Fruit fly (Drosophila melanogaster) whole organism, embryonic: ENCODE measurements around the gene Lcp65Ac.
A peak's percentile ranks its signal among the peaks of the same experiment; 100 is the strongest.

Experiments
- Aef1 ChIP-seq: fragments of 200-800 bp; sonication (Bioruptor generic); IDR thresholded peaks from 3 replicates; pipeline ENCODE4 v1.3.6; 2022; ENCODE audit warnings: missing biosample characterization, missing genetic modification characterization
- Antp ChIP-seq: fragments of 200-800 bp; sonication (Bioruptor generic); optimal IDR thresholded peaks from 3 replicates; lab custom pipeline; 2016; ENCODE audit warnings: missing biosample characterization, missing genetic modification characterization
- Atf3 ChIP-seq: fragments of 200-800 bp; sonication (Bioruptor generic); optimal IDR thresholded peaks from 3 replicates; lab custom pipeline; 2016; ENCODE audit warnings: missing biosample characterization, missing genetic modification characterization
- CG11696 ChIP-seq: fragments of 200-800 bp; sonication (Bioruptor generic); IDR thresholded peaks from 2 replicates; pipeline ENCODE4 v1.3.6; 2022; ENCODE audit warnings: missing biosample characterization, missing genetic modification characterization
- CG16863 ChIP-seq: fragments of 200-800 bp; sonication (Bioruptor generic); optimal IDR thresholded peaks from 3 replicates; lab custom pipeline; 2016; ENCODE audit warnings: missing biosample characterization, missing genetic modification characterization
- CG17186 ChIP-seq: fragments of 200-800 bp; sonication (Bioruptor generic); optimal IDR thresholded peaks from 3 replicates; lab custom pipeline; 2017; ENCODE audit warnings: missing biosample characterization, missing genetic modification reagents, missing genetic modification characterization
- CG17802 ChIP-seq: fragments of 200-800 bp; sonication (Bioruptor generic); optimal IDR thresholded peaks from 2 replicates; lab custom pipeline; 2018; ENCODE audit warnings: missing biosample characterization, mild to moderate bottlenecking, missing genetic modification characterization, moderate library complexity
- CG1792 ChIP-seq: fragments of 200-800 bp; sonication (Bioruptor generic); optimal IDR thresholded peaks from 2 replicates; lab custom pipeline; 2016; ENCODE audit warnings: missing biosample characterization, missing genetic modification characterization
- CG18764 ChIP-seq: fragments of 200-800 bp; sonication (Bioruptor generic); optimal IDR thresholded peaks from 3 replicates; lab custom pipeline; 2016; ENCODE audit warnings: missing biosample characterization, missing genetic modification characterization
- CG3065 ChIP-seq: fragments of 200-800 bp; sonication (Bioruptor generic); optimal IDR thresholded peaks from 2 replicates; lab custom pipeline; 2016; ENCODE audit warnings: missing biosample characterization, missing genetic modification characterization
- CG3281 ChIP-seq: fragments of 200-800 bp; sonication (Bioruptor generic); optimal IDR thresholded peaks from 3 replicates; lab custom pipeline; 2017; ENCODE audit warnings: missing biosample characterization, mild to moderate bottlenecking, missing genetic modification characterization
- CG3838 ChIP-seq: fragments of 200-800 bp; sonication (Bioruptor generic); optimal IDR thresholded peaks from 3 replicates; lab custom pipeline; 2016; ENCODE audit warnings: missing biosample characterization, missing genetic modification characterization
- CG3847 ChIP-seq: fragments of 200-800 bp; sonication (Bioruptor generic); IDR thresholded peaks from 2 replicates; pipeline ENCODE4 v1.3.6; 2022; ENCODE audit warnings: missing biosample characterization, missing genetic modification characterization
- CG6689 ChIP-seq: fragments of 200-800 bp; sonication (Bioruptor generic); IDR thresholded peaks from 2 replicates; pipeline ENCODE4 v1.3.6; 2022; ENCODE audit warnings: missing biosample characterization, missing genetic modification characterization
- CG7271 ChIP-seq: fragments of 200-800 bp; sonication (Bioruptor generic); optimal IDR thresholded peaks from 2 replicates; lab custom pipeline; 2018; ENCODE audit warnings: missing biosample characterization, mild to moderate bottlenecking, missing genetic modification characterization, moderate library complexity
- Deaf1 ChIP-seq: fragments of 200-800 bp; optimal IDR thresholded peaks from 3 replicates; lab custom pipeline; 2019; ENCODE audit warnings: missing biosample characterization, mild to moderate bottlenecking, missing genetic modification characterization, moderate library complexity
- Ets65A ChIP-seq: fragments of 200-800 bp; sonication (Bioruptor generic); peaks from one replicate; lab custom pipeline; 2016; ENCODE audit warnings: missing biosample characterization, missing genetic modification characterization
- Fer3 ChIP-seq: fragments of 200-800 bp; sonication (Bioruptor generic); optimal IDR thresholded peaks from 2 replicates; lab custom pipeline; 2018; ENCODE audit warnings: missing biosample characterization, mild to moderate bottlenecking, missing genetic modification characterization, moderate library complexity
- HLHmδ ChIP-seq: fragments of 200-800 bp; sonication (Bioruptor generic); optimal IDR thresholded peaks from 2 replicates; lab custom pipeline; 2018; ENCODE audit warnings: missing biosample characterization, mild to moderate bottlenecking, missing genetic modification characterization, moderate library complexity
- Hey ChIP-seq: fragments of 200-800 bp; sonication (Bioruptor generic); optimal IDR thresholded peaks from 3 replicates; lab custom pipeline; 2018; ENCODE audit warnings: missing biosample characterization, mild to moderate bottlenecking, missing genetic modification characterization
- HmgZ ChIP-seq: fragments of 200-800 bp; sonication (Bioruptor generic); optimal IDR thresholded peaks from 2 replicates; lab custom pipeline; 2018; ENCODE audit warnings: missing biosample characterization, mild to moderate bottlenecking, missing genetic modification characterization
- Hsf ChIP-seq: fragments of 200-800 bp; sonication (Bioruptor generic); optimal IDR thresholded peaks from 3 replicates; lab custom pipeline; 2016; ENCODE audit warnings: missing biosample characterization, missing genetic modification characterization
- Jarid2 ChIP-seq: fragments of 200-800 bp; sonication (Bioruptor generic); optimal IDR thresholded peaks from 3 replicates; lab custom pipeline; 2017; ENCODE audit warnings: mild to moderate bottlenecking, missing biosample characterization, missing genetic modification reagents, missing genetic modification characterization
- Lhr ChIP-seq: fragments of 200-800 bp; sonication (Bioruptor generic); optimal IDR thresholded peaks from 3 replicates; lab custom pipeline; 2017; ENCODE audit warnings: mild to moderate bottlenecking, missing biosample characterization, missing genetic modification reagents, missing genetic modification characterization
- Lpt ChIP-seq: fragments of >200 bp; optimal IDR thresholded peaks from 2 replicates; lab custom pipeline; 2018; ENCODE audit warnings: missing biosample characterization, missing genetic modification characterization
- Mes4 ChIP-seq: fragments of 200-800 bp; sonication (Bioruptor generic); optimal IDR thresholded peaks from 2 replicates; lab custom pipeline; 2016; ENCODE audit warnings: missing biosample characterization, missing genetic modification characterization
- NC2β ChIP-seq: fragments of 200-800 bp; sonication (Bioruptor generic); optimal IDR thresholded peaks from 2 replicates; lab custom pipeline; 2016; ENCODE audit warnings: missing biosample characterization, missing genetic modification characterization
- Sin3A ChIP-seq: fragments of >200 bp; optimal IDR thresholded peaks from 2 replicates; lab custom pipeline; 2018
- Sry-δ ChIP-seq: fragments of 200-800 bp; sonication (Bioruptor generic); optimal IDR thresholded peaks from 2 replicates; lab custom pipeline; 2016; ENCODE audit warnings: missing biosample characterization, missing genetic modification characterization
- TFAM ChIP-seq: fragments of 200-800 bp; sonication (Bioruptor generic); optimal IDR thresholded peaks from 2 replicates; lab custom pipeline; 2017; ENCODE audit warnings: missing biosample characterization, missing genetic modification characterization, inconsistent platforms
- Taf1 ChIP-seq: fragments of 200-800 bp; sonication (Bioruptor generic); IDR thresholded peaks from 2 replicates; pipeline ENCODE4 v1.3.6; 2022; ENCODE audit warnings: missing biosample characterization, missing genetic modification characterization
- Xbp1 ChIP-seq: fragments of 200-800 bp; sonication (Bioruptor generic); optimal IDR thresholded peaks from 3 replicates; lab custom pipeline; 2016; ENCODE audit warnings: missing biosample characterization, mild to moderate bottlenecking, missing genetic modification characterization
- cato ChIP-seq: fragments of 200-800 bp; sonication (Bioruptor generic); optimal IDR thresholded peaks from 2 replicates; lab custom pipeline; 2016; ENCODE audit warnings: missing biosample characterization, missing genetic modification characterization, borderline replicate concordance
- ci ChIP-seq: fragments of 200-800 bp; sonication (Bioruptor generic); IDR thresholded peaks from 3 replicates; pipeline ENCODE4 v1.3.6; 2022; ENCODE audit warnings: missing biosample characterization, missing genetic modification characterization
- da ChIP-seq: fragments of 200-800 bp; sonication (Bioruptor generic); optimal IDR thresholded peaks from 2 replicates; lab custom pipeline; 2016; ENCODE audit warnings: missing biosample characterization, missing genetic modification characterization
- danr ChIP-seq: fragments of 200-800 bp; sonication (Bioruptor generic); IDR thresholded peaks from 2 replicates; pipeline ENCODE4 v1.3.6; 2022; ENCODE audit warnings: missing biosample characterization, missing genetic modification characterization
- dimm ChIP-seq: fragments of 200-800 bp; sonication (Bioruptor generic); IDR thresholded peaks from 2 replicates; pipeline ENCODE4 v1.3.6; 2022; ENCODE audit warnings: missing biosample characterization, missing genetic modification characterization
- dm ChIP-seq: fragments of 200-800 bp; sonication (Bioruptor generic); optimal IDR thresholded peaks from 3 replicates; lab custom pipeline; 2016; ENCODE audit warnings: missing biosample characterization, missing genetic modification characterization
- kay ChIP-seq: fragments of 200-800 bp; sonication (Bioruptor generic); optimal IDR thresholded peaks from 2 replicates; lab custom pipeline; 2016; ENCODE audit warnings: missing biosample characterization, missing genetic modification characterization
- nerfin-1 ChIP-seq: fragments of 200-800 bp; sonication (Bioruptor generic); optimal IDR thresholded peaks from 3 replicates; lab custom pipeline; 2019; ENCODE audit warnings: missing biosample characterization, mild to moderate bottlenecking, missing genetic modification characterization, moderate library complexity
- nerfin-2 ChIP-seq: fragments of 200-800 bp; sonication (Bioruptor generic); IDR thresholded peaks from 2 replicates; pipeline ENCODE4 v1.3.6; 2022; ENCODE audit warnings: missing biosample characterization, missing genetic modification characterization; ENCODE audit not compliant: partially characterized antibody
- org-1 ChIP-seq: fragments of 200-800 bp; sonication (Bioruptor generic); optimal IDR thresholded peaks from 2 replicates; lab custom pipeline; 2017; ENCODE audit warnings: missing biosample characterization, missing genetic modification characterization
- pan ChIP-seq, 4 experiments: fragments of >200 bp in 3 of 4; fragments of 200-800 bp in 1 of 4; sonication (Bioruptor generic) in 1 of 4; optimal IDR thresholded peaks in 3 of 4; IDR thresholded peaks in 1 of 4; 2 replicates each; pipeline versions ENCODE4 v1.3.6 to Lab custom; 2017 to 2022; ENCODE audit warnings: missing biosample characterization in 2 of 4, missing genetic modification characterization in 2 of 4, mixed read lengths in 1 of 4
- pb ChIP-seq: fragments of 200-800 bp; sonication (Bioruptor generic); optimal IDR thresholded peaks from 3 replicates; lab custom pipeline; 2016; ENCODE audit warnings: missing biosample characterization, missing genetic modification characterization
- peb ChIP-seq: fragments of 200-800 bp; sonication (Bioruptor generic); IDR thresholded peaks from 2 replicates; pipeline ENCODE4 v1.3.6; 2022; ENCODE audit warnings: missing biosample characterization, missing genetic modification characterization
- pnt ChIP-seq: fragments of 200-800 bp; sonication (Bioruptor generic); optimal IDR thresholded peaks from 3 replicates; lab custom pipeline; 2016; ENCODE audit warnings: missing biosample characterization, missing genetic modification characterization
- schlank ChIP-seq: fragments of 200-800 bp; sonication (Bioruptor generic); optimal IDR thresholded peaks from 2 replicates; lab custom pipeline; 2018; ENCODE audit warnings: missing biosample characterization, mild to moderate bottlenecking, missing genetic modification characterization
- scrt ChIP-seq: fragments of 200-800 bp; sonication (Bioruptor generic); optimal IDR thresholded peaks from 2 replicates; lab custom pipeline; 2018; ENCODE audit warnings: missing biosample characterization, mild to moderate bottlenecking, missing genetic modification characterization, moderate library complexity
- slou ChIP-seq: fragments of 200-800 bp; sonication (Bioruptor generic); optimal IDR thresholded peaks from 3 replicates; lab custom pipeline; 2016; ENCODE audit warnings: missing biosample characterization, missing genetic modification characterization
- sna ChIP-seq: fragments of 200-800 bp; sonication (Bioruptor generic); IDR thresholded peaks from 2 replicates; pipeline ENCODE4 v1.3.6; 2022; ENCODE audit warnings: missing biosample characterization, missing genetic modification characterization; ENCODE audit not compliant: partially characterized antibody
- stc ChIP-seq: fragments of 200-800 bp; sonication (Bioruptor generic); IDR thresholded peaks from 2 replicates; pipeline ENCODE4 v1.3.6; 2022; ENCODE audit warnings: missing biosample characterization, missing genetic modification characterization
- wek ChIP-seq: fragments of 200-800 bp; sonication (Bioruptor generic); optimal IDR thresholded peaks from 3 replicates; lab custom pipeline; 2018; ENCODE audit warnings: missing biosample characterization, mild to moderate bottlenecking, missing genetic modification characterization, moderate library complexity

Lcp65Ac gene

dm6 chr3L:6181776-6182175, 37.2 kb downstream of the Lcp65Ac start, which contains the start of gene CG10274 (continued):
- TF ChIP-seq stc (GFP tag; lab: Robert Waterston, UW) (no peak), Sry-δ (GFP tag; lab: Kevin White, UChicago) (peak; percentile 44), dm (peak; percentile 30), Hey (tag; lab: Kevin White, UChicago) (no peak), CG16863 (GFP tag; lab: Kevin White, UChicago) (peak; percentile 64), pan (optimal IDR thresholded peaks at IDR 0.05; lab: Kevin White, UChicago) (no peak), pan (GFP tag; optimal IDR thresholded peaks at IDR 0.05 in 1 of 2, IDR thresholded peaks at IDR 0.05 in 1 of 2) (peak in 1 of 2 experiments; percentile 55), CG3838 (GFP tag; lab: Kevin White, UChicago) (peak; percentile 50), sna (GFP tag; lab: Robert Waterston, UW) (no peak), nerfin-2 (no peak), cato (GFP tag; lab: Kevin White, UChicago) (peak; percentile 56), Lhr (GFP tag; lab: Kevin White, UChicago) (peak; percentile 55), wek (GFP tag; lab: Kevin White, UChicago) (no peak), schlank (no peak), dimm (GFP tag; lab: Robert Waterston, UW) (no peak), danr (GFP tag; lab: Robert Waterston, UW) (no peak), CG7271 (tag; lab: Kevin White, UChicago) (peak; percentile 33), HmgZ (tag; lab: Kevin White, UChicago) (peak; percentile 90), Fer3 (peak; percentile 73), Ets65A (GFP tag; lab: Kevin White, UChicago) (peak; percentile 98), slou (peak; percentile 76), Atf3 (GFP tag; lab: Kevin White, UChicago) (peak; percentile 59), scrt (GFP tag; lab: Kevin White, UChicago) (no peak), HLHmδ (no peak), da (peak; percentile 30), nerfin-1 (tag; lab: Kevin White, UChicago) (peak; percentile 81), Hsf (GFP tag; lab: Kevin White, UChicago) (peak; percentile 87), CG3281 (GFP tag; lab: Kevin White, UChicago) (no peak), CG1792 (GFP tag; lab: Kevin White, UChicago) (peak; percentile 43), Deaf1 (no peak), CG18764 (GFP tag; lab: Kevin White, UChicago) (peak; percentile 72), pnt (GFP tag; lab: Kevin White, UChicago) (peak; percentile 54), ci (peak; percentile 35; the same call in 1 of the 3 replicates), kay (GFP tag; lab: Kevin White, UChicago) (peak; percentile 67), Taf1 (GFP tag; lab: Robert Waterston, UW) (no peak), TFAM (GFP tag; lab: Kevin White, UChicago) (no peak), NC2β (GFP tag; lab: Kevin White, UChicago) (peak; percentile 23), Sin3A (peak; percentile 75), Mes4 (GFP tag; lab: Kevin White, UChicago) (peak; percentile 55), CG3065 (no peak), Jarid2 (GFP tag; lab: Kevin White, UChicago) (no peak), CG17186 (peak; percentile 66), peb (GFP tag; lab: Robert Waterston, UW) (peak; percentile 48; the same call in 1 of the 2 replicates), Antp (GFP tag; lab: Kevin White, UChicago) (peak; percentile 51), Xbp1 (GFP tag; lab: Kevin White, UChicago) (peak; percentile 87), CG6689 (GFP tag; lab: Robert Waterston, UW) (peak; percentile 34; the same call in 1 of the 2 replicates), CG17802 (tag; lab: Kevin White, UChicago) (peak; percentile 38), Lpt (GFP tag; lab: Kevin White, UChicago) (no peak), Aef1 (peak; percentile 61), org-1 (GFP tag; lab: Kevin White, UChicago) (peak; percentile 24), CG11696 (GFP tag; lab: Robert Waterston, UW) (no peak), pb (GFP tag; lab: Kevin White, UChicago) (no peak), CG3847 (peak; percentile 78)
